Worm (Caenorhabditis elegans) whole organism, L4 larva: ENCODE measurements around the gene Y41C4A.11.
A peak's percentile ranks its signal among the peaks of the same experiment; 100 is the strongest.

Experiments used
- T20F7.1 ChIP-seq: fragments of 200-800 bp; sonication (Bioruptor generic); optimal IDR thresholded peaks from 2 replicates; lab custom pipeline; 2018; ENCODE audit warnings: mild to moderate bottlenecking, missing genetic modification characterization, missing compliant biosample characterization
- T26A8.4 ChIP-seq: fragments of 200-800 bp; sonication (Bioruptor generic); IDR thresholded peaks from 2 replicates; pipeline ENCODE4 v1.3.6; 2022; ENCODE audit warnings: missing genetic modification characterization, missing compliant biosample characterization
- Y105C5A.15 ChIP-seq: fragments of 200-800 bp; sonication (Bioruptor generic); IDR thresholded peaks from 2 replicates; pipeline ENCODE4 v1.3.6; 2022; ENCODE audit warnings: missing genetic modification characterization, missing compliant biosample characterization
- Y48G9A.11 ChIP-seq: fragments of 200-800 bp; sonication (Bioruptor generic); IDR thresholded peaks from 2 replicates; pipeline ENCODE4 v1.3.6; 2022; ENCODE audit warnings: missing genetic modification reagents, missing genetic modification characterization, missing compliant biosample characterization
- Y5F2A.4 ChIP-seq: fragments of 200-800 bp; sonication (Bioruptor generic); optimal IDR thresholded peaks from 2 replicates; lab custom pipeline; 2018; ENCODE audit warnings: mild to moderate bottlenecking, missing genetic modification characterization, missing compliant biosample characterization
- Y75B8A.6 ChIP-seq: fragments of 200-800 bp; sonication (Bioruptor generic); IDR thresholded peaks from 2 replicates; pipeline ENCODE4 v1.3.6; 2022; ENCODE audit warnings: missing genetic modification reagents, missing genetic modification characterization, missing compliant biosample characterization
- aly-2 ChIP-seq: sonication (generic microtip); optimal IDR thresholded peaks from 2 replicates; lab custom pipeline; 2018; ENCODE audit warnings: missing biosample characterization, missing genetic modification characterization
- ces-1 ChIP-seq: fragments of 150-350 bp; sonication (generic microtip); optimal IDR thresholded peaks from 4 replicates; lab custom pipeline; 2014; ENCODE audit warnings: missing biosample characterization, missing genetic modification reagents, missing genetic modification characterization
- daf-16 ChIP-seq, 3 experiments: sonication (generic microtip); optimal IDR thresholded peaks; 2 replicates each; lab custom pipeline; 2016 to 2017; ENCODE audit warnings: missing genetic modification characterization in 3 of 3, missing genetic modification reagents in 3 of 3, mild to moderate bottlenecking in 2 of 3, missing compliant biosample characterization in 2 of 3, missing biosample characterization in 1 of 3, moderate library complexity in 1 of 3
- dmd-6 ChIP-seq: fragments of 200-800 bp; sonication (Bioruptor generic); IDR thresholded peaks from 2 replicates; pipeline ENCODE4 v1.3.6; 2022; ENCODE audit warnings: missing genetic modification reagents, missing genetic modification characterization, missing compliant biosample characterization
- dmd-8 ChIP-seq: fragments of 200-800 bp; sonication (Bioruptor generic); IDR thresholded peaks from 2 replicates; pipeline ENCODE4 v1.3.6; 2022; ENCODE audit warnings: missing genetic modification characterization, missing compliant biosample characterization
- dpl-1 ChIP-seq: fragments of 150-350 bp; optimal IDR thresholded peaks from 2 replicates; lab custom pipeline; 2014; ENCODE audit warnings: missing biosample characterization, missing genetic modification reagents, missing genetic modification characterization
- duxl-1 ChIP-seq: sonication (generic microtip); optimal IDR thresholded peaks from 2 replicates; lab custom pipeline; 2016; ENCODE audit warnings: mild to moderate bottlenecking, missing genetic modification characterization, moderate library complexity, missing compliant biosample characterization; ENCODE audit not compliant: poor library complexity
- dve-1 ChIP-seq: sonication (generic microtip); optimal IDR thresholded peaks from 2 replicates; lab custom pipeline; 2017; ENCODE audit warnings: antibody characterized with exemption, mild to moderate bottlenecking, missing genetic modification characterization, missing compliant biosample characterization; ENCODE audit not compliant: insufficient read depth
- fkh-10 ChIP-seq: fragments of 150-350 bp; optimal IDR thresholded peaks from 2 replicates; lab custom pipeline; 2014; ENCODE audit warnings: missing biosample characterization, missing genetic modification reagents, missing genetic modification characterization
- hif-1 ChIP-seq, 2 experiments: sonication (generic microtip); optimal IDR thresholded peaks; 2 replicates each; lab custom pipeline; 2016 to 2017; ENCODE audit warnings: missing compliant biosample characterization in 2 of 2, missing genetic modification characterization in 2 of 2, missing genetic modification reagents in 2 of 2, missing genotype in 2 of 2, mild to moderate bottlenecking in 1 of 2
- hlh-11 ChIP-seq: fragments of 200-800 bp; sonication (Bioruptor generic); optimal IDR thresholded peaks from 2 replicates; lab custom pipeline; 2018; ENCODE audit warnings: mild to moderate bottlenecking, missing genetic modification characterization, missing compliant biosample characterization
- hlh-30 ChIP-seq: sonication (generic microtip); optimal IDR thresholded peaks from 2 replicates; lab custom pipeline; 2017; ENCODE audit warnings: antibody characterized with exemption, mild to moderate bottlenecking, missing genetic modification characterization, missing compliant biosample characterization; ENCODE audit not compliant: insufficient read depth
- hmg-1.1 ChIP-seq: fragments of 200-800 bp; sonication (Bioruptor generic); IDR thresholded peaks from 2 replicates; pipeline ENCODE4 v1.3.6; 2022; ENCODE audit warnings: missing genetic modification reagents, missing genetic modification characterization, missing compliant biosample characterization
- jun-1 ChIP-seq: fragments of 150-350 bp; optimal IDR thresholded peaks from 2 replicates; lab custom pipeline; 2014; ENCODE audit warnings: missing biosample characterization, missing genetic modification reagents, missing genetic modification characterization
- lin-15B ChIP-seq: fragments of 150-350 bp; sonication (generic microtip); optimal IDR thresholded peaks from 3 replicates; lab custom pipeline; 2014; ENCODE audit warnings: missing biosample characterization, missing genetic modification characterization
- lir-3 ChIP-seq: sonication (generic microtip); optimal IDR thresholded peaks from 2 replicates; lab custom pipeline; 2016; ENCODE audit warnings: mild to moderate bottlenecking, missing genetic modification characterization, missing compliant biosample characterization
- lsy-2 ChIP-seq, 2 experiments: fragments of 150-350 bp in 1 of 2; sonication (generic microtip) in 1 of 2; optimal IDR thresholded peaks; 2 replicates each; lab custom pipeline; 2014 to 2017; ENCODE audit warnings: missing biosample characterization in 2 of 2, missing genetic modification characterization in 2 of 2
- madf-9 ChIP-seq: fragments of 200-800 bp; sonication (Bioruptor generic); conservative IDR thresholded peaks from 2 replicates; pipeline ENCODE4 v1.3.6; 2022; ENCODE audit warnings: missing genetic modification reagents, missing genetic modification characterization, missing compliant biosample characterization
- mdt-29 ChIP-seq: fragments of 200-800 bp; sonication (Bioruptor generic); IDR thresholded peaks from 2 replicates; pipeline ENCODE4 v1.3.6; 2022; ENCODE audit warnings: missing genetic modification reagents, missing genetic modification characterization, missing compliant biosample characterization
- mep-1 ChIP-seq: fragments of 150-350 bp; sonication (generic microtip); optimal IDR thresholded peaks from 3 replicates; lab custom pipeline; 2014; ENCODE audit warnings: missing biosample characterization, missing genetic modification characterization
- mes-2 ChIP-seq: sonication (generic microtip); optimal IDR thresholded peaks from 2 replicates; lab custom pipeline; 2016; ENCODE audit warnings: missing genotype, mild to moderate bottlenecking, missing genetic modification characterization, missing compliant biosample characterization; ENCODE audit not compliant: poor library complexity, severe bottlenecking
- mxl-2 ChIP-seq: fragments of 200-800 bp; sonication (Bioruptor generic); conservative IDR thresholded peaks from 2 replicates; pipeline ENCODE4 v1.3.6; 2022; ENCODE audit warnings: missing genetic modification reagents, missing genetic modification characterization, missing compliant biosample characterization
- mxl-3 ChIP-seq: fragments of 200-800 bp; sonication (Bioruptor generic); optimal IDR thresholded peaks from 2 replicates; lab custom pipeline; 2018; ENCODE audit warnings: mild to moderate bottlenecking, missing genetic modification characterization, missing compliant biosample characterization
- nhr-10 ChIP-seq: fragments of 150-350 bp; optimal IDR thresholded peaks from 2 replicates; lab custom pipeline; 2014; ENCODE audit warnings: missing biosample characterization, missing genetic modification characterization
- nhr-102 ChIP-seq: sonication (generic microtip); optimal IDR thresholded peaks from 2 replicates; lab custom pipeline; 2016; ENCODE audit warnings: mild to moderate bottlenecking, missing genetic modification characterization, moderate library complexity, missing compliant biosample characterization
- nhr-11 ChIP-seq: fragments of 150-350 bp; optimal IDR thresholded peaks from 2 replicates; lab custom pipeline; 2014; ENCODE audit warnings: missing biosample characterization, missing genetic modification characterization
- nhr-111 ChIP-seq: fragments of 200-800 bp; sonication (Bioruptor generic); optimal IDR thresholded peaks from 2 replicates; lab custom pipeline; 2018; ENCODE audit warnings: mild to moderate bottlenecking, missing genetic modification characterization, missing compliant biosample characterization
- nhr-237 ChIP-seq: sonication (generic microtip); optimal IDR thresholded peaks from 2 replicates; lab custom pipeline; 2017; ENCODE audit warnings: missing biosample characterization, missing genetic modification characterization
- nhr-28 ChIP-seq: fragments of 150-350 bp; optimal IDR thresholded peaks from 2 replicates; lab custom pipeline; 2014; ENCODE audit warnings: missing biosample characterization, missing genetic modification characterization
- nhr-48 ChIP-seq: sonication (generic microtip); optimal IDR thresholded peaks from 2 replicates; lab custom pipeline; 2016; ENCODE audit warnings: mild to moderate bottlenecking, missing genetic modification characterization, missing compliant biosample characterization
- nhr-77 ChIP-seq: fragments of 150-350 bp; optimal IDR thresholded peaks from 2 replicates; lab custom pipeline; 2014; ENCODE audit warnings: missing biosample characterization, missing genetic modification characterization
- pqm-1 ChIP-seq: sonication (generic microtip); optimal IDR thresholded peaks from 2 replicates; lab custom pipeline; 2017; ENCODE audit warnings: missing biosample characterization, missing genetic modification characterization
- sdz-12 ChIP-seq: fragments of 200-800 bp; sonication (Bioruptor generic); optimal IDR thresholded peaks from 2 replicates; lab custom pipeline; 2018; ENCODE audit warnings: mild to moderate bottlenecking, missing genetic modification characterization, missing compliant biosample characterization
- snpc-4 ChIP-seq: fragments of 150-350 bp; optimal IDR thresholded peaks from 2 replicates; lab custom pipeline; 2014; ENCODE audit warnings: missing biosample characterization, missing genetic modification characterization
- spr-1 ChIP-seq: sonication (generic microtip); optimal IDR thresholded peaks from 2 replicates; lab custom pipeline; 2016; ENCODE audit warnings: mild to moderate bottlenecking, missing genetic modification characterization, missing compliant biosample characterization
- spr-3 ChIP-seq: fragments of 200-800 bp; sonication (Bioruptor generic); optimal IDR thresholded peaks from 2 replicates; lab custom pipeline; 2018; ENCODE audit warnings: mild to moderate bottlenecking, missing genetic modification characterization, missing compliant biosample characterization
- tra-1 ChIP-seq: fragments of 200-800 bp; sonication (Bioruptor generic); IDR thresholded peaks from 2 replicates; pipeline ENCODE4 v1.3.6; 2022; ENCODE audit warnings: missing genetic modification reagents, missing genetic modification characterization, missing compliant biosample characterization
- unc-39 ChIP-seq: sonication (generic microtip); optimal IDR thresholded peaks from 2 replicates; lab custom pipeline; 2017; ENCODE audit warnings: missing biosample characterization, missing genetic modification characterization
- vab-7 ChIP-seq: fragments of 200-800 bp; sonication (Bioruptor generic); IDR thresholded peaks from 2 replicates; pipeline ENCODE4 v1.3.6; 2022; ENCODE audit warnings: missing genetic modification reagents, missing genetic modification characterization, missing compliant biosample characterization
- zip-2 ChIP-seq: fragments of 150-350 bp; optimal IDR thresholded peaks from 2 replicates; lab custom pipeline; 2014; ENCODE audit warnings: missing biosample characterization, missing genetic modification characterization

The Y41C4A.11 gene

ce11 chrIII:11684770-11685169 lies 34.9 kb upstream of the Y41C4A.11 start (continued):
- TF ChIP-seq dmd-8 (GFP tag; lab: Robert Waterston, UW) (no peak), spr-3 (GFP tag; lab: Kevin White, UChicago) (no peak), nhr-48 (peak; percentile 57), nhr-28 (tag; lab: Kevin White, UChicago) (peak; percentile 79), pqm-1 (tag; lab: Kevin White, UChicago) (peak; percentile 31), snpc-4 (no peak), nhr-237 (tag; lab: Kevin White, UChicago) (no peak), mes-2 (tag; lab: Kevin White, UChicago) (peak; percentile 23), lsy-2 (tag; optimal IDR thresholded peaks at IDR 0.05; lab: Kevin White, UChicago) (peak in 1 of 2 experiments; percentile 37), tra-1 (GFP tag; lab: Robert Waterston, UW) (no peak), nhr-111 (GFP tag; lab: Kevin White, UChicago) (no peak), dve-1 (tag; lab: Kevin White, UChicago) (peak; percentile 82), mdt-29 (GFP tag; lab: Robert Waterston, UW) (no peak), madf-9 (GFP tag; lab: Robert Waterston, UW) (no peak), hmg-1.1 (GFP tag; lab: Robert Waterston, UW) (no peak), hlh-30 (tag; lab: Kevin White, UChicago) (peak; percentile 41), fkh-10 (GFP tag; lab: Kevin White, UChicago) (no peak), Y48G9A.11 (GFP tag; lab: Robert Waterston, UW) (no peak), spr-1 (tag; lab: Kevin White, UChicago) (no peak), sdz-12 (GFP tag; lab: Kevin White, UChicago) (no peak), lin-15B (tag; lab: Kevin White, UChicago) (no peak), Y75B8A.6 (GFP tag; lab: Robert Waterston, UW) (no peak), ces-1 (GFP tag; lab: Kevin White, UChicago) (no peak), mxl-2 (GFP tag; lab: Robert Waterston, UW) (no peak), T26A8.4 (GFP tag; lab: Robert Waterston, UW) (no peak), Y105C5A.15 (no peak), duxl-1 (no peak)

ce11 chrIII:11689303-11689702 lies 30.4 kb upstream of the Y41C4A.11 start:
- TF ChIP-seq fkh-10 (GFP tag; lab: Kevin White, UChicago) (no peak), mdt-29 (GFP tag; lab: Robert Waterston, UW) (no peak), jun-1 (tag; lab: Kevin White, UChicago) (peak; percentile 37), dmd-6 (GFP tag; lab: Robert Waterston, UW) (peak; percentile 88), mxl-3 (GFP tag; lab: Kevin White, UChicago) (peak; percentile 69), nhr-11 (tag; lab: Kevin White, UChicago) (peak; percentile 34), nhr-10 (tag; lab: Kevin White, UChicago) (peak; percentile 81), T26A8.4 (GFP tag; lab: Robert Waterston, UW) (0 out of 2 replicates have a peak, but pooled peaks have one; percentile 35), nhr-237 (tag; lab: Kevin White, UChicago) (no peak), hlh-30 (tag; lab: Kevin White, UChicago) (peak; percentile 29), zip-2 (tag; lab: Kevin White, UChicago) (no peak), dve-1 (tag; lab: Kevin White, UChicago) (peak; percentile 96), duxl-1 (no peak), madf-9 (GFP tag; lab: Robert Waterston, UW) (no peak), lir-3 (no peak), pqm-1 (tag; lab: Kevin White, UChicago) (peak; percentile 86), mep-1 (tag; lab: Kevin White, UChicago) (peak; percentile 82), nhr-77 (tag; lab: Kevin White, UChicago) (peak; percentile 79), mes-2 (tag; lab: Kevin White, UChicago) (peak; percentile 68), tra-1 (GFP tag; lab: Robert Waterston, UW) (peak; percentile 84), nhr-28 (tag; lab: Kevin White, UChicago) (peak; percentile 99), hlh-11 (tag; lab: Kevin White, UChicago) (peak; percentile 94), hif-1 (tag; optimal IDR thresholded peaks at IDR 0.05; lab: Kevin White, UChicago) (peak in 1 of 2 experiments; percentile 59), T20F7.1 (GFP tag; lab: Kevin White, UChicago) (no peak), unc-39 (no peak), daf-16 (GFP tag; optimal IDR thresholded peaks at IDR 0.05; lab: Kevin White, UChicago) (no peak), daf-16 (tag; optimal IDR thresholded peaks at IDR 0.05; lab: Kevin White, UChicago) (peak; percentile 93), nhr-102 (tag; lab: Kevin White, UChicago) (peak; percentile 39), dpl-1 (GFP tag; lab: Kevin White, UChicago) (peak; percentile 42), vab-7 (GFP tag; lab: Robert Waterston, UW) (no peak), aly-2 (tag; lab: Kevin White, UChicago) (no peak), hmg-1.1 (GFP tag; lab: Robert Waterston, UW) (peak; percentile 48; the same call in 1 of the 2 replicates), Y5F2A.4 (GFP tag; lab: Kevin White, UChicago) (no peak)
